Worm (Caenorhabditis elegans): ENCODE data around the gene F07E5.9.

ce11 chrII:2109943-2110342, 29.6 kb upstream of the F07E5.9 start, which contains the start of gene R52.5:
- TF ChIP-seq mxl-1 (tag; optimal IDR thresholded peaks at IDR 0.05) (no peak), F33H1.4 (GFP tag; IDR thresholded peaks at IDR 0.05) (no peak), ceh-40 (GFP tag; IDR thresholded peaks at IDR 0.05) (no peak), chd-7 (tag; optimal IDR thresholded peaks at IDR 0.05) (no peak), ama-1 (optimal IDR thresholded peaks at IDR 0.05) (no peak), ama-1 (GFP tag; optimal IDR thresholded peaks at IDR 0.05) (no peak)
